Fruit fly (Drosophila melanogaster) whole organism, pupa: Measurements from ENCODE around the gene AP-2alpha.

ENCODE experiments used
- CG10348 ChIP-seq: fragments of 200-800 bp; sonication (Bioruptor generic); IDR thresholded peaks from 2 replicates; pipeline ENCODE4 v1.3.6; 2022; ENCODE audit warnings: missing biosample characterization, missing genetic modification characterization
- CG12605 ChIP-seq: fragments of 200-800 bp; sonication (Bioruptor generic); IDR thresholded peaks from 2 replicates; pipeline ENCODE4 v1.3.6; 2022; ENCODE audit warnings: missing biosample characterization, missing genetic modification characterization
- CG13204 ChIP-seq: fragments of 200-800 bp; sonication (Bioruptor generic); optimal IDR thresholded peaks from 2 replicates; lab custom pipeline; 2018; ENCODE audit warnings: missing biosample characterization, mild to moderate bottlenecking, missing genetic modification characterization, moderate library complexity
- CG14655 ChIP-seq: fragments of 200-800 bp; sonication (Bioruptor generic); optimal IDR thresholded peaks from 3 replicates; lab custom pipeline; 2017; ENCODE audit warnings: mild to moderate bottlenecking, missing biosample characterization, missing genetic modification reagents, missing genetic modification characterization
- CG15710 ChIP-seq: fragments of 200-800 bp; sonication (Bioruptor generic); optimal IDR thresholded peaks from 2 replicates; lab custom pipeline; 2018; ENCODE audit warnings: missing biosample characterization, mild to moderate bottlenecking, missing genetic modification characterization, moderate library complexity
- CG17806 ChIP-seq: fragments of 200-800 bp; sonication (Bioruptor generic); optimal IDR thresholded peaks from 2 replicates; lab custom pipeline; 2018; ENCODE audit warnings: missing biosample characterization, mild to moderate bottlenecking, missing genetic modification characterization, moderate library complexity
- CG32121 ChIP-seq: fragments of 200-800 bp; sonication (Bioruptor generic); IDR thresholded peaks from 2 replicates; pipeline ENCODE4 v1.3.6; 2022; ENCODE audit warnings: missing biosample characterization, missing genetic modification characterization
- CG34367 ChIP-seq: fragments of 200-800 bp; sonication (Bioruptor generic); optimal IDR thresholded peaks from 2 replicates; lab custom pipeline; 2018; ENCODE audit warnings: missing biosample characterization, mild to moderate bottlenecking, missing genetic modification characterization
- CG4496 ChIP-seq: fragments of 200-800 bp; sonication (Bioruptor generic); IDR thresholded peaks from 3 replicates; pipeline ENCODE4 v1.3.6; 2022; ENCODE audit warnings: missing biosample characterization, missing genetic modification characterization
- CG8159 ChIP-seq: fragments of 200-800 bp; sonication (Bioruptor generic); optimal IDR thresholded peaks from 3 replicates; lab custom pipeline; 2018; ENCODE audit warnings: missing biosample characterization, mild to moderate bottlenecking, missing genetic modification characterization, moderate library complexity
- CG8301 ChIP-seq: fragments of 200-800 bp; sonication (Bioruptor generic); optimal IDR thresholded peaks from 2 replicates; lab custom pipeline; 2018; ENCODE audit warnings: missing biosample characterization, mild to moderate bottlenecking, missing genetic modification characterization
- CG9948 ChIP-seq: fragments of 200-800 bp; sonication (Bioruptor generic); optimal IDR thresholded peaks from 2 replicates; lab custom pipeline; 2018; ENCODE audit warnings: missing biosample characterization, mild to moderate bottlenecking, missing genetic modification characterization, moderate library complexity
- D1 ChIP-seq: fragments of 200-800 bp; sonication (Bioruptor generic); optimal IDR thresholded peaks from 2 replicates; lab custom pipeline; 2018; ENCODE audit warnings: missing biosample characterization, mild to moderate bottlenecking, missing genetic modification characterization, moderate library complexity
- EcR ChIP-seq: fragments of 200-800 bp; sonication (Bioruptor generic); optimal IDR thresholded peaks from 3 replicates; lab custom pipeline; 2019; ENCODE audit warnings: missing biosample characterization, missing genetic modification characterization, mild to moderate bottlenecking, moderate library complexity, missing genetic modification reagents
- Ets98B ChIP-seq: fragments of 200-800 bp; sonication (Bioruptor generic); IDR thresholded peaks from 2 replicates; pipeline ENCODE4 v1.3.6; 2022; ENCODE audit warnings: missing biosample characterization, missing genetic modification characterization
- Pif1A ChIP-seq: fragments of 200-800 bp; sonication (Bioruptor generic); optimal IDR thresholded peaks from 3 replicates; lab custom pipeline; 2016; ENCODE audit warnings: missing biosample characterization, missing genetic modification characterization
- Pif1B ChIP-seq: fragments of 200-800 bp; sonication (Bioruptor generic); optimal IDR thresholded peaks from 3 replicates; lab custom pipeline; 2016; ENCODE audit warnings: missing biosample characterization, missing genetic modification characterization
- Snoo ChIP-seq: fragments of 200-800 bp; sonication (Bioruptor generic); optimal IDR thresholded peaks from 3 replicates; lab custom pipeline; 2017; ENCODE audit warnings: missing biosample characterization, mild to moderate bottlenecking, missing genetic modification characterization, inconsistent platforms
- fd96Ca ChIP-seq: fragments of 200-800 bp; sonication (Bioruptor generic); IDR thresholded peaks from 3 replicates; pipeline ENCODE4 v1.3.6; 2022; ENCODE audit warnings: missing biosample characterization, missing genetic modification characterization
- gl ChIP-seq: fragments of 200-800 bp; sonication (Bioruptor generic); optimal IDR thresholded peaks from 2 replicates; lab custom pipeline; 2018; ENCODE audit warnings: missing biosample characterization, mild to moderate bottlenecking, missing genetic modification characterization
- rn ChIP-seq: fragments of 200-800 bp; sonication (Bioruptor generic); IDR thresholded peaks from 2 replicates; pipeline ENCODE4 v1.3.6; 2022; ENCODE audit warnings: missing biosample characterization, missing genetic modification characterization

AP-2alpha gene

DNA sequence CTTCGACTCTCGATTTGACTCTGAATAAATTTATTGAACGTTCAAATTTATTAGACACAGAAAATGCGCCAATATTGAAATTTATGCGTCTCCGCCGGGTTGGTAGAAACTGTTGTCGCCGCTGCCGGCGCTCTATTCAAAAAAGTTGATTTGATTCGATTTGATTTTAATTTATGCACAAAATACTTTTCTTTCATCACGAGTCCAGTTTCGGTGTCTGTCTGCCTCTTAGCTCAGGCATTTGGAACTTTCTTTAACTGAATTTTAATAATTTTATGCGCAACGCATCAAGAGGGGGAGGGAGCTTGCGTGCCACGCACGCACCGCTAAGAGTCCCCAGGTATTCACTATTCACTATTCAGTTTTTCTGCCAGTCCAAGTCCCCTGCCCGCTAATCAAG, 22.9 kb upstream of the AP-2alpha start:
- TF ChIP-seq EcR (no peak), CG4496 (GFP tag; lab: Robert Waterston, UW) (no peak), rn (GFP tag; lab: Robert Waterston, UW) (no peak), Snoo (tag; lab: Kevin White, UChicago) (no peak)

DNA sequence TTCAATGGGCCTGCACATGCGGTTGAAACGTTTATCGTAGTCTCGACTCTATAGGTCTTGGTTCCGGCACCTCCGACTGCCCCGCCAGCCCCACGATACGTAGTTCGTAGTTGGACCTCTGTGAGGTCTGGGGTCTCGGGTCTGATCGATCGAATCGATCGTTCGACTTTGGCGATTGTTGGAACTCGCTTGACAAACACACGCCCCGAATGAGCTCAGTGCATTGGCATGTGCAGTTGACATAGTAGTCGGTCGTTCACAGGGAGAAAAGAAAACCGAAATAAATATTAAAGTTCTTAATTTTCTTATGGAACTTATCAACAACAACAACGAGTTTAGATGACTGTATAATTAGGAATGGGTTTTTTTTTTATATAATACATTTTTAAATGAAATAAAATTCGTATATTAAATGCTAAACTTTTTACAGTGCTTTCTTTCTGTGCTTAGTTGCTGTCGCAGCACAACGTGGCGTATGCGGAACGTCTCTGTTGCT, 20.8 kb upstream of the AP-2alpha start:
- peak; percentile 19 for TF ChIP-seq CG34367 (tag; lab: Kevin White, UChicago)
- TF ChIP-seq Snoo (tag; lab: Kevin White, UChicago) = no peak
- TF ChIP-seq Pif1A = peak; percentile 53
- TF ChIP-seq CG13204 (GFP tag; lab: Kevin White, UChicago) = no peak
- TF ChIP-seq CG32121 = peak; percentile 83
- TF ChIP-seq Pif1B (GFP tag; lab: Kevin White, UChicago) = peak; percentile 51
- TF ChIP-seq CG15710 (tag; lab: Kevin White, UChicago) = peak; percentile 49
- TF ChIP-seq CG10348 = 0 out of 2 replicates have a peak, but pooled peaks have one; percentile 23
- peak; percentile 54; the same call in 1 of the 3 replicates for TF ChIP-seq CG4496 (GFP tag; lab: Robert Waterston, UW)
- TF ChIP-seq gl (tag; lab: Kevin White, UChicago) = peak; percentile 5
- TF ChIP-seq CG17806 (tag; lab: Kevin White, UChicago) = peak; percentile 60
- TF ChIP-seq CG12605 (GFP tag; lab: Robert Waterston, UW) = peak; percentile 64
- peak; percentile 52 for TF ChIP-seq CG9948 (tag; lab: Kevin White, UChicago)
- peak; percentile 61 for TF ChIP-seq CG8159 (tag; lab: Kevin White, UChicago)
- TF ChIP-seq fd96Ca (GFP tag; lab: Robert Waterston, UW) = peak; percentile 54; the same call in 1 of the 3 replicates
- TF ChIP-seq Ets98B (GFP tag; lab: Robert Waterston, UW) = peak; percentile 83
- TF ChIP-seq EcR = peak; percentile 2
- peak; percentile 54; the same call in 1 of the 2 replicates for TF ChIP-seq rn (GFP tag; lab: Robert Waterston, UW)
- TF ChIP-seq CG14655 (GFP tag; lab: Kevin White, UChicago) = peak; percentile 66
- TF ChIP-seq D1 (tag; lab: Kevin White, UChicago) = no peak
- peak; percentile 61 for TF ChIP-seq CG8301 (tag; lab: Kevin White, UChicago)

DNA sequence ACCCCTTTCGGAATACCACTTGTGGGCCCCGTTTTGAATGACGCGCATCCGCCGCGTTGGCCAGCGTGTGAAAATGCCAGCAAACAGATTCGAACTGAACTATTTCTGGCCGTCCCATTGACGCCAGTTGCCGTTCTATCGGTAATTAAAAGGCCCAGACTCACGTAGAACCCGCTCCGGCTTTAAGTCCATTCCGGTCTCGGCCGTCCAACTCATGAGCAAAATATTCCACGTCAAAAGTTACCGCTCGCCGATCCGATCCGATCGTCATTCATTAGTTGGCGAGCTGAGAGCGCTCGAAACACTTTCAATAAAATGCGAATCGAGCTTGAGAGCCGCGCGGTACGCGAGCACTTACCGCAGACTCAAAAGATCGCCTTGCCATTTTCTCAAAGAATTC, 19.9 kb upstream of the AP-2alpha start:
- TF ChIP-seq CG8159 (tag; lab: Kevin White, UChicago) (no peak), CG15710 (tag; lab: Kevin White, UChicago) (no peak), gl (tag; lab: Kevin White, UChicago) (no peak), CG10348 (no peak), CG34367 (tag; lab: Kevin White, UChicago) (no peak), CG8301 (tag; lab: Kevin White, UChicago) (no peak), CG12605 (GFP tag; lab: Robert Waterston, UW) (no peak), rn (GFP tag; lab: Robert Waterston, UW) (no peak), D1 (tag; lab: Kevin White, UChicago) (no peak), CG14655 (GFP tag; lab: Kevin White, UChicago) (no peak), CG13204 (GFP tag; lab: Kevin White, UChicago) (no peak), CG32121 (no peak), Pif1A (no peak)

DNA sequence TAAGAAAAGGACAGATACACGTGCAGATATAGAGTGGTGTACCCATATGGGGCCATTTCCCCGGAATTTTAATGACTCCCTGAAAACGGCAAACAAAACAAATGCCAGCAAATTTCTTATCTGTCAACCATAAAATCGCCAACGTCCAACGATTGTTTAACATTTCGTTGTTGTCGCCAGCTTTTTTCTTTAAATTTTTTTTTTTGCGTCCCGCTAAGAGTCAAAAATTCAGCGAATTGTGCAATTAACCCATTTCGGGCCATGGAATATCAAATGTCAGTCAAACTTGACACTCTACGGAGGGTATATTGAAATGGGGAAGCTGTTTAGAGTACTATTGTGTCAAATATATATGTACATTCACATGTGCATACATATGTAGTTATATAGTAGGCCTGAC, 17.5 kb upstream of the AP-2alpha start:
- TF ChIP-seq CG12605 (GFP tag; lab: Robert Waterston, UW) (no peak), Pif1A (no peak), gl (tag; lab: Kevin White, UChicago) (no peak), CG15710 (tag; lab: Kevin White, UChicago) (no peak), CG8301 (tag; lab: Kevin White, UChicago) (no peak), fd96Ca (GFP tag; lab: Robert Waterston, UW) (no peak), CG34367 (tag; lab: Kevin White, UChicago) (no peak), Ets98B (GFP tag; lab: Robert Waterston, UW) (no peak), CG14655 (GFP tag; lab: Kevin White, UChicago) (no peak), Pif1B (GFP tag; lab: Kevin White, UChicago) (no peak), CG9948 (tag; lab: Kevin White, UChicago) (no peak), D1 (tag; lab: Kevin White, UChicago) (no peak), CG17806 (tag; lab: Kevin White, UChicago) (no peak), Snoo (tag; lab: Kevin White, UChicago) (no peak), CG4496 (GFP tag; lab: Robert Waterston, UW) (no peak), CG13204 (GFP tag; lab: Kevin White, UChicago) (no peak)

DNA sequence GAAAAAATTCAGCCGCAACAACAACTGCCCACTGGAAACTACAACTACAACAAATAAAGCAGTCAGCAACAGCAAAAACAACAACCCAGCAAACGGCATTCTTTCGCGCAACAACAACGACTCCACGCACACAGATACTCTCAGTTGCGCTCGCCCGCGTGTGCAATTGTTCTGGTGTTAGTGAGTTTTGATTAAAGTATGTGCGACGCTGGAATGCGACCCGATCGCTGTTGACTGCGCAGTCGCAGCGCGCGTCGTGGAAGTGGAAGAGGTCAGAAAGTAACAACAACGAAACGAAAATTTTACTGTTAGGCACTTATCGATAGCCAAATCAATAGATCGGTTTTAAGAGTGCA, 17.0 kb upstream of the AP-2alpha start:
- peak; percentile 58 for TF ChIP-seq CG13204 (GFP tag; lab: Kevin White, UChicago)
- peak; percentile 26 for TF ChIP-seq EcR
- peak; percentile 9; the same call in 1 of the 3 replicates for TF ChIP-seq CG4496 (GFP tag; lab: Robert Waterston, UW)
- no peak for TF ChIP-seq CG17806 (tag; lab: Kevin White, UChicago)
- no peak for TF ChIP-seq gl (tag; lab: Kevin White, UChicago)
